Worm (Caenorhabditis elegans) whole organism, L4 larva: ENCODE results near the gene oac-41.

Experiments used
- D1046.2 ChIP-seq: fragments of 200-800 bp; sonication (Bioruptor generic); IDR thresholded peaks from 2 replicates; pipeline ENCODE4 v1.3.6; 2022; ENCODE audit warnings: missing genetic modification characterization, missing compliant biosample characterization
- F26F4.8 ChIP-seq: fragments of 200-800 bp; sonication (Bioruptor generic); conservative IDR thresholded peaks from 2 replicates; pipeline ENCODE4 v1.3.6; 2022; ENCODE audit warnings: missing genetic modification characterization, missing compliant biosample characterization
- Y105C5A.15 ChIP-seq: fragments of 200-800 bp; sonication (Bioruptor generic); IDR thresholded peaks from 2 replicates; pipeline ENCODE4 v1.3.6; 2022; ENCODE audit warnings: missing genetic modification characterization, missing compliant biosample characterization
- aha-1 ChIP-seq: fragments of 150-350 bp; peaks from one replicate; lab custom pipeline; 2014; ENCODE audit warnings: missing biosample characterization, missing genetic modification characterization
- arid-1 ChIP-seq: fragments of 200-800 bp; sonication (Bioruptor generic); conservative IDR thresholded peaks from 2 replicates; pipeline ENCODE4 v1.3.6; 2022; ENCODE audit warnings: missing genetic modification reagents, missing genetic modification characterization, missing compliant biosample characterization
- ceh-20 ChIP-seq: fragments of 200-800 bp; sonication (Bioruptor generic); IDR thresholded peaks from 2 replicates; pipeline ENCODE4 v1.3.6; 2022; ENCODE audit warnings: missing genetic modification reagents, missing genetic modification characterization, missing compliant biosample characterization
- ceh-28 ChIP-seq: fragments of 150-350 bp; optimal IDR thresholded peaks from 2 replicates; lab custom pipeline; 2014; ENCODE audit warnings: missing biosample characterization, missing genetic modification reagents, missing genetic modification characterization
- ceh-82 ChIP-seq: sonication (generic microtip); optimal IDR thresholded peaks from 2 replicates; lab custom pipeline; 2017; ENCODE audit warnings: missing biosample characterization, missing genetic modification characterization
- cey-2 ChIP-seq: sonication (generic microtip); optimal IDR thresholded peaks from 3 replicates; lab custom pipeline; 2017; ENCODE audit warnings: missing genetic modification characterization, mild to moderate bottlenecking, missing compliant biosample characterization, antibody characterized with exemption, borderline replicate concordance; ENCODE audit not compliant: insufficient read depth
- ctbp-1 ChIP-seq: fragments of 200-800 bp; sonication (Bioruptor generic); IDR thresholded peaks from 2 replicates; pipeline ENCODE4 v1.3.6; 2022; ENCODE audit warnings: missing genetic modification reagents, missing genetic modification characterization, missing compliant biosample characterization
- daf-16 ChIP-seq, 3 experiments: sonication (generic microtip); optimal IDR thresholded peaks; 2 replicates each; lab custom pipeline; 2016 to 2017; ENCODE audit warnings: missing genetic modification characterization in 3 of 3, missing genetic modification reagents in 3 of 3, mild to moderate bottlenecking in 2 of 3, missing compliant biosample characterization in 2 of 3, missing biosample characterization in 1 of 3, moderate library complexity in 1 of 3
- daf-19 ChIP-seq: fragments of 200-800 bp; sonication (Bioruptor generic); conservative IDR thresholded peaks from 2 replicates; pipeline ENCODE4 v1.3.6; 2022; ENCODE audit warnings: missing genetic modification characterization, missing compliant biosample characterization
- daf-8 ChIP-seq: fragments of 200-800 bp; sonication (Bioruptor generic); IDR thresholded peaks from 2 replicates; pipeline ENCODE4 v1.3.6; 2022; ENCODE audit warnings: missing genetic modification characterization, missing compliant biosample characterization
- dpl-1 ChIP-seq: fragments of 150-350 bp; optimal IDR thresholded peaks from 2 replicates; lab custom pipeline; 2014; ENCODE audit warnings: missing biosample characterization, missing genetic modification reagents, missing genetic modification characterization
- fos-1 ChIP-seq: fragments of 150-350 bp; optimal IDR thresholded peaks from 2 replicates; lab custom pipeline; 2014; ENCODE audit warnings: missing biosample characterization, missing genetic modification characterization
- lin-13 ChIP-seq: fragments of 150-350 bp; optimal IDR thresholded peaks from 2 replicates; lab custom pipeline; 2014; ENCODE audit warnings: missing biosample characterization, missing genetic modification reagents, missing genetic modification characterization
- lin-29 ChIP-seq: fragments of 200-800 bp; sonication (Bioruptor generic); IDR thresholded peaks from 2 replicates; pipeline ENCODE4 v1.3.6; 2022; ENCODE audit warnings: missing genetic modification reagents, missing genetic modification characterization, missing compliant biosample characterization
- mxl-3 ChIP-seq: fragments of 200-800 bp; sonication (Bioruptor generic); optimal IDR thresholded peaks from 2 replicates; lab custom pipeline; 2018; ENCODE audit warnings: mild to moderate bottlenecking, missing genetic modification characterization, missing compliant biosample characterization
- nhr-102 ChIP-seq: sonication (generic microtip); optimal IDR thresholded peaks from 2 replicates; lab custom pipeline; 2016; ENCODE audit warnings: mild to moderate bottlenecking, missing genetic modification characterization, moderate library complexity, missing compliant biosample characterization
- nhr-25 ChIP-seq: sonication (generic microtip); optimal IDR thresholded peaks from 2 replicates; lab custom pipeline; 2017; ENCODE audit warnings: missing genetic modification characterization, mild to moderate bottlenecking, missing compliant biosample characterization, antibody characterized with exemption, moderate library complexity, borderline replicate concordance; ENCODE audit not compliant: insufficient read depth
- nhr-28 ChIP-seq: fragments of 150-350 bp; optimal IDR thresholded peaks from 2 replicates; lab custom pipeline; 2014; ENCODE audit warnings: missing biosample characterization, missing genetic modification characterization
- nhr-41 ChIP-seq: fragments of 200-800 bp; sonication (Bioruptor generic); IDR thresholded peaks from 2 replicates; pipeline ENCODE4 v1.3.6; 2022; ENCODE audit warnings: missing genetic modification reagents, missing genetic modification characterization, missing compliant biosample characterization
- nhr-42 ChIP-seq: fragments of 200-800 bp; sonication (Bioruptor generic); IDR thresholded peaks from 2 replicates; pipeline ENCODE4 v1.3.6; 2022; ENCODE audit warnings: missing genetic modification characterization, missing compliant biosample characterization
- nhr-6 ChIP-seq: fragments of 150-350 bp; optimal IDR thresholded peaks from 2 replicates; lab custom pipeline; 2014; ENCODE audit warnings: missing biosample characterization, missing genetic modification characterization
- skn-1 ChIP-seq: fragments of 150-350 bp; optimal IDR thresholded peaks from 2 replicates; lab custom pipeline; 2014; ENCODE audit warnings: missing biosample characterization, missing genetic modification characterization
- snpc-1.2 ChIP-seq: fragments of 200-800 bp; sonication (Bioruptor generic); IDR thresholded peaks from 2 replicates; pipeline ENCODE4 v1.3.6; 2022; ENCODE audit warnings: missing genetic modification reagents, missing genetic modification characterization, missing compliant biosample characterization
- tag-97 ChIP-seq: fragments of 200-800 bp; sonication (Bioruptor generic); IDR thresholded peaks from 2 replicates; pipeline ENCODE4 v1.3.6; 2022; ENCODE audit warnings: missing genetic modification characterization, missing compliant biosample characterization
- unc-62 ChIP-seq, 3 experiments: fragments of 150-350 bp in 1 of 3; sonication (generic microtip); optimal IDR thresholded peaks in 2 of 3; peaks in 1 of 3; 1 replicate in 1 of 3; 2 replicates in 2 of 3; lab custom pipeline; 2014 to 2017; ENCODE audit warnings: missing biosample characterization in 3 of 3, missing genetic modification characterization in 3 of 3, missing genetic modification reagents in 3 of 3, missing genotype in 1 of 3
- vab-7 ChIP-seq: fragments of 200-800 bp; sonication (Bioruptor generic); IDR thresholded peaks from 2 replicates; pipeline ENCODE4 v1.3.6; 2022; ENCODE audit warnings: missing genetic modification reagents, missing genetic modification characterization, missing compliant biosample characterization
- zfp-3 ChIP-seq: fragments of 200-800 bp; sonication (Bioruptor generic); conservative IDR thresholded peaks from 2 replicates; pipeline ENCODE4 v1.3.6; 2022; ENCODE audit warnings: missing genetic modification reagents, missing genetic modification characterization, missing compliant biosample characterization

oac-41 gene

DNA sequence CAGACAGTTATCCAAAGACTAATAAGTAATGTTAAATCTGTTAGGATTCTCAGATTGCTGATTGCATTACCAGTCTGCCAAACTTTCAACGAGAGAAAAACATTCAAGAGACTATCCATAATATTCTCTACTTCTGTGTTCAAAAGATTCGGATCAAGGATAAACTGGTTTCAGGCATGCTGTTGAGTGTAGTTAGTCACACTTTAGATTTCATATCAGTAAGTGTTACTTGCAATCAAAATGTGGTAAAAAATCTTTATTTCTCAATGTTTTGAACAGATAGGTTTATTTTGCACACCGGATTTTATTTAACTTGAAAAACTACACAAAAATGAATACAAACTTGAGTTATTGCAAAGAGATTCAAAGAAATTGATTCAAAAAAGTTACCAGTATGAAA, at the start of gene oac-41:
oac-41 (minus strand) TSS at position 101 of the 400 bp plus-strand sequence.
- TF ChIP-seq nhr-28 (tag; lab: Kevin White, UChicago) (no peak), vab-7 (no peak), daf-19 (GFP tag; lab: Robert Waterston, UW) (no peak), ceh-20 (GFP tag; lab: Robert Waterston, UW) (no peak), zfp-3 (GFP tag; lab: Robert Waterston, UW) (no peak), ceh-82 (tag; lab: Kevin White, UChicago) (no peak)

DNA sequence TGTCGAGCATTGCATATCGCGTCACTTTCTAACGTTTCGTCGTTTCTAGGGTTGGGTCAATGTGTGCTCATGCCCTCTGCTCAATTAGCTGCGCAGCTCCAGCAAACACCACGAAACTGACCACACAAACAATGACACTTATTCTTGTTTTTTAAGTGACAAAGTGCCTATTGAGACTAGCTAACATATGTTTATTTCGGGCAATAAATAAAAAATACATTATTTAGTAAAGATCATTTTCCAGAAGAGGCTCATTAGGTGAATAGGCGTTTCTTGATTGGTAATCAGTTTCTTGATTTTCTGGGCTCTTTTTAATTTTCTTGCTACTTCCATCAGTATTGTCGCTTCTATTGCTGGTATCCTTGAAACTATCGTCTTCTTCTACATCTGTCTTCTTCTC, 47.7 kb upstream of the oac-41 start, which contains the start of gene T27E4.5:
T27E4.5 (minus strand) TSS at position 101 of the 400 bp plus-strand sequence.
- TF ChIP-seq D1046.2 = no peak
- peak; percentile 31 for TF ChIP-seq aha-1 (tag; lab: Kevin White, UChicago)
- TF ChIP-seq, all 104 proteins: peak for 1

DNA sequence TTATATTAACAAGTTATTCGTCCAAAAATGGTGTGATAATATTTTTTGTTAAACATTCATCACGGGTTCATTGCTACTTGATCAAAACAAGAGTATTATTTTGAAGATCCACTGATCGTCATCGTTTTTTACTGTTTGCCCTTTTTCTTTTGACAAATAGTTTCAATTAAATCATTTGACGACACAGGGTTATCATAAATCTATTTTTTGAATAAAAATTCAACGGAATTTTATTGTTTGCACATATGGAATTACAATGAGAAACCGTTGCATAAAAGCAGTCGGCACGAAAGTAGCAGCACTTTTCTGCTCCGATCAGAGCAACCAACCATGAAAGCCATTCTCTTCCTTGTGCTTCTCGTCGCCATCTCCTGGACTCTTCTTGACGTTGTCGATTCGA, 45.7 kb upstream of the oac-41 start, which contains the start of gene fip-2:
fip-2 (plus strand) TSS at position 301 of the 400 bp plus-strand sequence.
- TF ChIP-seq mxl-3 (GFP tag; lab: Kevin White, UChicago) (no peak), dpl-1 (GFP tag; lab: Kevin White, UChicago) (no peak), ceh-82 (tag; lab: Kevin White, UChicago) (no peak), fos-1 (tag; lab: Kevin White, UChicago) (no peak), ctbp-1 (GFP tag; lab: Robert Waterston, UW) (no peak), Y105C5A.15 (no peak), nhr-25 (tag; lab: Kevin White, UChicago) (no peak), nhr-102 (tag; lab: Kevin White, UChicago) (no peak), nhr-42 (no peak), tag-97 (GFP tag; lab: Robert Waterston, UW) (no peak), F26F4.8 (GFP tag; lab: Robert Waterston, UW) (no peak), nhr-6 (tag; lab: Kevin White, UChicago) (no peak)

DNA sequence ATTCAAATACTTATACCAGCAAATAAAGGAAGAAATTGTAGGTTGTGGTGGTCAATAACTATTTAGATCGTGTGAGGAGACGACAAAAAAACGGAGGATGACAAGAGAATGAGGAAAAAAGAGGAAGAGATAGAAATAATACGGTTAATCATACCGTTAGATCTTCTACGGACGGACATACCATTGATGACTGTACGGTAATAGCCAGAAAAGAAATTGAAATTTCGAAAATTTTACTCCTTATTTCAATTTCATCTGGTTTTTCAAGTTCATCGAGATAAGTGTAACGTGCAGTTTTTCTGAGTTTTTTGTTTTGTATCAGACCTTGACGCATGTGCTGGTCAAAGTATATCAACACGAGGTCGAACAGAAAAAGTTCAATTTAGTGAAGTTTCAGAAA, 43.9 kb upstream of the oac-41 start:
- TF ChIP-seq nhr-41 (no peak), unc-62 (GFP tag; optimal IDR thresholded peaks at IDR 0.05 in 1 of 2; lab: Kevin White, UChicago) (peak in 1 of 2 experiments; percentile 13), unc-62 (tag; optimal IDR thresholded peaks at IDR 0.05; lab: Kevin White, UChicago) (no peak)

DNA sequence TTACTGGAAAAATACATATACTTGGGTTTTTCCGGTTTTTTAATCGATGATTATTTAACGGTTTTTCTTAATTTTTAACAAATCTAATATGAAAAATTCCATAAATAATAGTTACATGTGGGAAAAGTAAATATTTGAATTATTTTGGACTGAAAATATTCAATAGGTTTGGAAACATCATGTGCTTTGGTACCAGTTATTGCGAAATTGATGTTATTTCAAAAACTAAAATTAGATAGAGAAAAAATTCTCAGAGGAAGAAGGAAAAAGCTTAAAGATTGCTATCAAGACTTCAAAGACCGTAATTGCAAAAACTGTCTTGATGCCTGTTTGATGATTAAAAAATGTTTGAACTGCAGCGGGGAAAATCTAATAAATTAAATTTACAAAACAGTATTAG, 43.0 kb upstream of the oac-41 start:
- TF ChIP-seq lin-29 (GFP tag; lab: Robert Waterston, UW) (no peak), unc-62 (GFP tag; optimal IDR thresholded peaks at IDR 0.05 in 1 of 2; lab: Kevin White, UChicago) (peak in 1 of 2 experiments; percentile 70), unc-62 (tag; optimal IDR thresholded peaks at IDR 0.05; lab: Kevin White, UChicago) (no peak)

DNA sequence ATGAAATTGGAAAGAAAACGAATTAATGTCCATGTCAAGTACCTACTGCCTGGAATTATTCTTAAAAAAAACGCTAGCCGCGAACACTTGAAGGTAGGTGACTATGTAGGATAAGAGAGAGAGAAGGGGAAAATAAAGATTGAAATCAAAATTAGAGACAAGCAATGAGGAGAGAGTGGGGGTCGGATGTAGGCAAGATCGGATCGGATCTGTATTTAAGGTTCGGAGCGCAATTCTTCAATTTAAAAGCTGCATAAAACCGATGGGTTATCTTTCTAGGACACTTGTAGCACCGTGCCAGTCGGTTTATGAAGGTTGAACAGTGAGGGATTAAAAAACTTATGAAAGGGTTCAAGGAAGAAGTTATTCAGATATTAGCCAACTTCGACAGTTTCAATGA, 41.2 kb upstream of the oac-41 start:
- TF ChIP-seq nhr-6 (tag; lab: Kevin White, UChicago) (no peak), snpc-1.2 (GFP tag; lab: Robert Waterston, UW) (no peak), lin-13 (GFP tag; lab: Kevin White, UChicago) (no peak), daf-8 (GFP tag; lab: Robert Waterston, UW) (no peak), arid-1 (GFP tag; lab: Robert Waterston, UW) (no peak), daf-16 (GFP tag; optimal IDR thresholded peaks at IDR 0.05; lab: Kevin White, UChicago) (no peak), daf-16 (tag; optimal IDR thresholded peaks at IDR 0.05; lab: Kevin White, UChicago) (no peak), skn-1 (tag; lab: Kevin White, UChicago) (no peak), cey-2 (tag; lab: Kevin White, UChicago) (no peak), ceh-28 (no peak)
